Worm (Caenorhabditis elegans) whole organism, young adult: ENCODE measurements around the gene Y51H4A.938.
"Not testable (repeated sequence)": the region's sequence is repeated elsewhere in the genome, so short reads cannot be mapped to it uniquely, and the experiment has no call there.

Source experiments
- B0019.2 ChIP-seq: fragments of 200-800 bp; sonication (Bioruptor generic); conservative IDR thresholded peaks from 2 replicates; pipeline ENCODE4 v1.3.6; 2022; ENCODE audit warnings: missing genetic modification reagents, missing genetic modification characterization, missing compliant biosample characterization
- gei-17 ChIP-seq: fragments of 200-800 bp; sonication (Bioruptor generic); optimal IDR thresholded peaks from 2 replicates; lab custom pipeline; 2018; ENCODE audit warnings: mild to moderate bottlenecking, missing genetic modification characterization, missing compliant biosample characterization
- hsf-1 ChIP-seq: fragments of 200-800 bp; sonication (Bioruptor generic); IDR thresholded peaks from 2 replicates; pipeline ENCODE4 v1.3.6; 2022; ENCODE audit warnings: missing genetic modification reagents, missing genetic modification characterization, missing compliant biosample characterization
- unc-130 ChIP-seq: sonication (generic microtip); optimal IDR thresholded peaks from 2 replicates; lab custom pipeline; 2016; ENCODE audit warnings: missing genetic modification reagents, missing genetic modification characterization, missing compliant biosample characterization

DNA sequence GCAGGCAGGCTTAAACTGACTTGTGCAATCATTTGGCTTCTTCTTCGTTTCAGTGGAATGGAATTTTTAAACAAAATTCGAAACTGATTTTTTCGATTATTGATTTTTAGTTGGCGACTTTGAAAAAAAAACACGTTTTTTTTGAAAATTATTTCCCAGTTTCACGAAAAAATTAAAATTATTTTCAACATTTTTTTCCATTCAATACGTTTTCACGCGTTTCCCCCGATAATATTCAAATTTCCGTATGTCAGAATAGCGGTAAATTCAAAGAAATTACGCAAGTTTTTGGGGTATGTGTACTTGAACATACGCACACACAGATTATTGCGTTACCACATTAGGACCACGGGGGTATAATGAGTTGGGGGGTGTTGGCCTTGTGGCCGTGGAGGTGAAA lies 26.1 kb downstream of the Y51H4A.938 start, which contains the start of gene Y51H4A.935:
- TF ChIP-seq hsf-1 (GFP tag; lab: Robert Waterston, UW); unc-130; B0019.2 (GFP tag; lab: Robert Waterston, UW); gei-17: not testable (repeated sequence)
